Worm (Caenorhabditis elegans): ENCODE measurements around the gene ketn-1.

Gene ketn-1

DNA sequence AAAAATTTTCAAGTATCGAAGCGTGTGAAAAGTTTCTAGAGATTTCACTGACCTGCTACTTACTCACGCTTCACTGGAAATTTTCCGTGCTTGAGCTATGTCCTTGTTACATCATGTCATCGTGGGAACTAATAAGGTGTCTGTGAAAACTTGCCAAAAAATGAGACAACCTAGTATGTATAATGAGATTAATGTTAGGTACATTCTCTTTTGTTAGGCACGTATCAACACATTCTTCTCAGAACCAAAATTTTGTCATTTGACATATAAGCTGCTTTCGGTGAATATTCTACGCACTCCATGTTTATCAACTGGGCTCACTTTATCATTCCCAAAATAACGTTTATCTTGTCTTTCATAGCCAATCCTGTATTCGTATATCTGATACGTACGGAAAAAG lies 33.6 kb downstream of the ketn-1 start, which contains the start of gene srj-18:
Gene srj-18, plus strand, starts transcription at position 301 of the 400 bp plus-strand sequence.
- TF ChIP-seq ama-1 (optimal IDR thresholded peaks at IDR 0.05): no peak
- TF ChIP-seq nhr-21 (tag; optimal IDR thresholded peaks at IDR 0.05): no peak
- TF ChIP-seq mab-5 (tag; optimal IDR thresholded peaks at IDR 0.05): no peak
- TF ChIP-seq snpc-4 (tag; optimal IDR thresholded peaks at IDR 0.05): no peak
- no peak for TF ChIP-seq nhr-12 (tag; optimal IDR thresholded peaks at IDR 0.05)
- no peak for TF ChIP-seq C34F6.9 (tag; optimal IDR thresholded peaks at IDR 0.05)
- no peak for TF ChIP-seq nhr-23 (tag; optimal IDR thresholded peaks at IDR 0.05)
- no peak for TF ChIP-seq sem-4 (tag; optimal IDR thresholded peaks at IDR 0.05)
- no peak for TF ChIP-seq nhr-129 (tag; optimal IDR thresholded peaks at IDR 0.05)

- TF ChIP-seq elt-1 (tag; optimal IDR thresholded peaks at IDR 0.05) (no peak), nhr-25 (tag; optimal IDR thresholded peaks at IDR 0.05) (no peak), peb-1 (tag; optimal IDR thresholded peaks at IDR 0.05) (no peak), ceh-82 (tag; optimal IDR thresholded peaks at IDR 0.05) (no peak), ama-1 (optimal IDR thresholded peaks at IDR 0.05) (no peak), nhr-77 (tag; optimal IDR thresholded peaks at IDR 0.05) (no peak), sma-3 (GFP tag; optimal IDR thresholded peaks at IDR 0.05) (no peak)
Observed at ce11 chrV:2771560-2771959, 36.1 kb downstream of the ketn-1 start, which contains the start of gene srh-56. srh-56 (plus strand) TSS chrV:2771860.

DNA sequence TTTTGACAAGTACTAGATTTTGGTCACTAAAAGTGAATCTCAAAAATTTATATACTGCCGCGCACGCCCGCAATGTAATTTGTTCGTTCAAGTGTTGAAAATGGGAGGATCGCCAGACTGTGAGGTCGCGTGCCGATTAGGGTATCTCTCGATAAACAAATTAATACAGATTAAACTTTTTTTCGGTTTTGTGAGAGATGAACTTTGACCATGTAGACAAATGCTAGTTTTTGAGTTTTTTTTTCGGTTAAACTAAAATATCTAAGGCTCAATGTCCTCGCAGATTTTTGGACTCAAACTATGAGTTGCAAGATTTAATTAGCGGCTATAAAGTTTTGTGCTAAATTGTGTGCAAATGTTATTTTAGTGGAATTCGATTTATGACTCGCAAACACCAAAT lies 37.9 kb downstream of the ketn-1 start, which contains the start of gene dhs-15:
Gene dhs-15, minus strand, starts transcription at position 101 of the 400 bp plus-strand sequence.
- TF ChIP-seq sma-9 (GFP tag; optimal IDR thresholded peaks at IDR 0.05): no peak
- no peak for TF ChIP-seq sma-9 (tag; optimal IDR thresholded peaks at IDR 0.05)
- no peak for TF ChIP-seq skn-1 (tag; optimal IDR thresholded peaks at IDR 0.05)
- TF ChIP-seq unc-62 (GFP tag; optimal IDR thresholded peaks at IDR 0.05): no peak
- no peak for TF ChIP-seq F13H6.1 (tag; optimal IDR thresholded peaks at IDR 0.05)
- no peak for TF ChIP-seq aly-2 (tag; optimal IDR thresholded peaks at IDR 0.05)
- no peak for TF ChIP-seq mdl-1 (tag; optimal IDR thresholded peaks at IDR 0.05)
- no peak for TF ChIP-seq mbf-1 (tag; optimal IDR thresholded peaks at IDR 0.05)
- TF ChIP-seq elt-3 (tag; optimal IDR thresholded peaks at IDR 0.05): no peak
- TF ChIP-seq sma-3 (GFP tag; optimal IDR thresholded peaks at IDR 0.05): no peak
- no peak for TF ChIP-seq nhr-77 (tag; optimal IDR thresholded peaks at IDR 0.05)
- TF ChIP-seq nhr-129 (tag; optimal IDR thresholded peaks at IDR 0.05): no peak
- TF ChIP-seq alr-1 (tag; optimal IDR thresholded peaks at IDR 0.05): no peak
- TF ChIP-seq nhr-25 (tag; optimal IDR thresholded peaks at IDR 0.05): no peak
- TF ChIP-seq sem-4 (tag; optimal IDR thresholded peaks at IDR 0.05): no peak
- no peak for TF ChIP-seq blmp-1 (tag; optimal IDR thresholded peaks at IDR 0.05; ENCODE audit: insufficient read depth)

- no peak for TF ChIP-seq skn-1 (tag; optimal IDR thresholded peaks at IDR 0.05)
- TF ChIP-seq ztf-11 (tag; optimal IDR thresholded peaks at IDR 0.05): no peak
- no peak for TF ChIP-seq mbf-1 (tag; optimal IDR thresholded peaks at IDR 0.05)
- no peak for TF ChIP-seq ceh-16 (tag; optimal IDR thresholded peaks at IDR 0.05)
- TF ChIP-seq nhr-23 (tag; optimal IDR thresholded peaks at IDR 0.05): no peak
- no peak for TF ChIP-seq lsy-2 (tag; optimal IDR thresholded peaks at IDR 0.05)
- no peak for TF ChIP-seq nhr-10 (tag; optimal IDR thresholded peaks at IDR 0.05)
- no peak for TF ChIP-seq blmp-1 (tag; optimal IDR thresholded peaks at IDR 0.05; ENCODE audit: insufficient read depth)
Observed at ce11 chrV:2767465-2767864, 40.2 kb downstream of the ketn-1 start, which contains the start of gene R05D8.9. R05D8.9 (minus strand) TSS chrV:2767565.

ce11 chrV:2765052-2765451 lies 42.6 kb downstream of the ketn-1 start, which contains the start of gene dhs-14:
dhs-14 (minus strand) TSS chrV:2765200.
- TF ChIP-seq skn-1 (tag; optimal IDR thresholded peaks at IDR 0.05) (no peak), fos-1 (tag; optimal IDR thresholded peaks at IDR 0.05) (peak; percentile 69)

- no peak for TF ChIP-seq nhr-129 (tag; optimal IDR thresholded peaks at IDR 0.05)
- TF ChIP-seq nhr-11 (tag; optimal IDR thresholded peaks at IDR 0.05): no peak
- TF ChIP-seq sem-4 (tag; optimal IDR thresholded peaks at IDR 0.05): no peak
- TF ChIP-seq ztf-1 (GFP tag; conservative IDR thresholded peaks at IDR 0.05): no peak
- no peak for TF ChIP-seq unc-39 (tag; optimal IDR thresholded peaks at IDR 0.05)
- no peak for TF ChIP-seq unc-62 (GFP tag; optimal IDR thresholded peaks at IDR 0.05)
- TF ChIP-seq nhr-10 (tag; optimal IDR thresholded peaks at IDR 0.05): no peak
- TF ChIP-seq dmd-4 (tag; optimal IDR thresholded peaks at IDR 0.05): no peak
- no peak for TF ChIP-seq nhr-23 (tag; optimal IDR thresholded peaks at IDR 0.05)
- TF ChIP-seq nhr-237 (tag; optimal IDR thresholded peaks at IDR 0.05): no peak
- no peak for TF ChIP-seq mdl-1 (tag; optimal IDR thresholded peaks at IDR 0.05)
- TF ChIP-seq peb-1 (tag; optimal IDR thresholded peaks at IDR 0.05): no peak
- no peak for TF ChIP-seq lsy-2 (tag; optimal IDR thresholded peaks at IDR 0.05)
- TF ChIP-seq nhr-6 (tag; optimal IDR thresholded peaks at IDR 0.05): no peak
Observed at ce11 chrV:2763105-2763504, 44.6 kb downstream of the ketn-1 start, which contains the start of gene R05D8.7. R05D8.7 (minus strand) TSS chrV:2763208.

All from whole organism, L2 larva.